Fruit fly (Drosophila melanogaster) whole organism, embryonic: ENCODE results near the gene Prim2.

Source experiments
- Abd-B ChIP-seq: fragments of 200-800 bp; sonication (Bioruptor generic); optimal IDR thresholded peaks from 2 replicates; lab custom pipeline; 2018; ENCODE audit warnings: missing biosample characterization, mild to moderate bottlenecking, missing genetic modification characterization, moderate library complexity
- Blimp-1 ChIP-seq: fragments of 200-800 bp; sonication (Bioruptor generic); optimal IDR thresholded peaks from 3 replicates; lab custom pipeline; 2018; ENCODE audit warnings: missing biosample characterization, missing genetic modification characterization, mild to moderate bottlenecking, moderate library complexity, missing genetic modification reagents
- CG11085 ChIP-seq: fragments of 200-800 bp; sonication (Bioruptor generic); IDR thresholded peaks from 2 replicates; pipeline ENCODE4 v1.3.6; 2022; ENCODE audit warnings: missing biosample characterization, missing genetic modification characterization
- CG11456 ChIP-seq: fragments of 200-800 bp; sonication (Bioruptor generic); IDR thresholded peaks from 3 replicates; pipeline ENCODE4 v1.3.6; 2022; ENCODE audit warnings: missing biosample characterization, missing genetic modification characterization
- CG11560 ChIP-seq: fragments of 200-800 bp; sonication (Bioruptor generic); IDR thresholded peaks from 3 replicates; pipeline ENCODE4 v1.3.6; 2022; ENCODE audit warnings: missing biosample characterization, missing genetic modification characterization
- CG1233 ChIP-seq: fragments of 200-800 bp; sonication (Bioruptor generic); optimal IDR thresholded peaks from 4 replicates; lab custom pipeline; 2018; ENCODE audit warnings: missing biosample characterization, mild to moderate bottlenecking, missing genetic modification characterization
- CG13424 ChIP-seq: fragments of 200-800 bp; sonication (Bioruptor generic); optimal IDR thresholded peaks from 2 replicates; lab custom pipeline; 2019; ENCODE audit warnings: missing biosample characterization, mild to moderate bottlenecking, missing genetic modification characterization, moderate library complexity
- CG13775 ChIP-seq: fragments of 200-800 bp; sonication (Bioruptor generic); optimal IDR thresholded peaks from 3 replicates; lab custom pipeline; 2017; ENCODE audit warnings: missing biosample characterization, mild to moderate bottlenecking, missing genetic modification characterization
- CG14710 ChIP-seq: fragments of 200-800 bp; sonication (Bioruptor generic); optimal IDR thresholded peaks from 3 replicates; lab custom pipeline; 2019; ENCODE audit warnings: missing biosample characterization, mild to moderate bottlenecking, missing genetic modification characterization, moderate library complexity
- CG15479 ChIP-seq: fragments of 200-800 bp; sonication (Bioruptor generic); optimal IDR thresholded peaks from 3 replicates; lab custom pipeline; 2019; ENCODE audit warnings: missing biosample characterization, mild to moderate bottlenecking, missing genetic modification characterization, moderate library complexity
- CG15696 ChIP-seq: fragments of 200-800 bp; sonication (Bioruptor generic); optimal IDR thresholded peaks from 2 replicates; lab custom pipeline; 2019; ENCODE audit warnings: missing biosample characterization, mild to moderate bottlenecking, missing genetic modification characterization, moderate library complexity
- CG16815 ChIP-seq: fragments of 200-800 bp; sonication (Bioruptor generic); optimal IDR thresholded peaks from 3 replicates; lab custom pipeline; 2017; ENCODE audit warnings: missing biosample characterization, mild to moderate bottlenecking, missing genetic modification characterization
- CG17385 ChIP-seq: fragments of 200-800 bp; sonication (Bioruptor generic); optimal IDR thresholded peaks from 3 replicates; lab custom pipeline; 2018; ENCODE audit warnings: missing biosample characterization, mild to moderate bottlenecking, missing genetic modification characterization
- CG18764 ChIP-seq: fragments of 200-800 bp; sonication (Bioruptor generic); optimal IDR thresholded peaks from 3 replicates; lab custom pipeline; 2016; ENCODE audit warnings: missing biosample characterization, missing genetic modification characterization
- CG2199 ChIP-seq: fragments of 200-800 bp; sonication (Bioruptor generic); IDR thresholded peaks from 3 replicates; pipeline ENCODE4 v1.3.6; 2022; ENCODE audit warnings: missing biosample characterization, missing genetic modification characterization
- CG3065 ChIP-seq: fragments of 200-800 bp; sonication (Bioruptor generic); optimal IDR thresholded peaks from 2 replicates; lab custom pipeline; 2016; ENCODE audit warnings: missing biosample characterization, missing genetic modification characterization
- CG32767 ChIP-seq: fragments of 200-800 bp; sonication (Bioruptor generic); IDR thresholded peaks from 2 replicates; pipeline ENCODE4 v1.3.6; 2022; ENCODE audit warnings: missing biosample characterization, missing genetic modification characterization
- CG4617 ChIP-seq: fragments of 200-800 bp; sonication (Bioruptor generic); optimal IDR thresholded peaks from 3 replicates; lab custom pipeline; 2016; ENCODE audit warnings: missing biosample characterization, missing genetic modification characterization, borderline replicate concordance
- CG6175 ChIP-seq: fragments of 200-800 bp; sonication (Bioruptor generic); IDR thresholded peaks from 3 replicates; pipeline ENCODE4 v1.3.6; 2022; ENCODE audit warnings: missing biosample characterization, missing genetic modification characterization
- CG6813 ChIP-seq: fragments of 200-800 bp; sonication (Bioruptor generic); optimal IDR thresholded peaks from 2 replicates; lab custom pipeline; 2017; ENCODE audit warnings: missing biosample characterization, missing genetic modification characterization, mild to moderate bottlenecking, moderate library complexity, missing genetic modification reagents
- CG7987 ChIP-seq: fragments of 200-800 bp; sonication (Bioruptor generic); optimal IDR thresholded peaks from 2 replicates; lab custom pipeline; 2018; ENCODE audit warnings: missing biosample characterization, mild to moderate bottlenecking, missing genetic modification characterization, moderate library complexity
- D ChIP-seq, 2 experiments: fragments of 200-800 bp in 1 of 2; fragments of >200 bp in 1 of 2; sonication (Bioruptor generic) in 1 of 2; optimal IDR thresholded peaks; 2 replicates in 1 of 2; 3 replicates in 1 of 2; lab custom pipeline; 2017; ENCODE audit warnings: mild to moderate bottlenecking in 1 of 2, missing biosample characterization in 1 of 2, missing genetic modification characterization in 1 of 2, missing genetic modification reagents in 1 of 2
- Ets65A ChIP-seq: fragments of 200-800 bp; sonication (Bioruptor generic); peaks from one replicate; lab custom pipeline; 2016; ENCODE audit warnings: missing biosample characterization, missing genetic modification characterization
- Gug ChIP-seq: fragments of 200-800 bp; sonication (Bioruptor generic); IDR thresholded peaks from 4 replicates; pipeline ENCODE4 v1.3.6; 2022; ENCODE audit warnings: missing biosample characterization, missing genetic modification characterization
- HLH54F ChIP-seq: fragments of 200-800 bp; sonication (Bioruptor generic); optimal IDR thresholded peaks from 3 replicates; lab custom pipeline; 2016; ENCODE audit warnings: missing biosample characterization, missing genetic modification characterization
- HLHmδ ChIP-seq: fragments of 200-800 bp; sonication (Bioruptor generic); optimal IDR thresholded peaks from 2 replicates; lab custom pipeline; 2018; ENCODE audit warnings: missing biosample characterization, mild to moderate bottlenecking, missing genetic modification characterization, moderate library complexity
- Med ChIP-seq: fragments of 200-800 bp; sonication (Bioruptor generic); peaks from one replicate; lab custom pipeline; 2016; ENCODE audit warnings: missing biosample characterization, missing genetic modification characterization, mild to moderate bottlenecking, inconsistent platforms, moderate library complexity
- Neu2 ChIP-seq: fragments of 200-800 bp; sonication (Bioruptor generic); optimal IDR thresholded peaks from 3 replicates; lab custom pipeline; 2016; ENCODE audit warnings: missing biosample characterization, missing genetic modification characterization, borderline replicate concordance
- Sry-δ ChIP-seq: fragments of 200-800 bp; sonication (Bioruptor generic); optimal IDR thresholded peaks from 2 replicates; lab custom pipeline; 2016; ENCODE audit warnings: missing biosample characterization, missing genetic modification characterization
- YL-1 ChIP-seq: fragments of 200-800 bp; sonication (Bioruptor generic); optimal IDR thresholded peaks from 3 replicates; lab custom pipeline; 2017; ENCODE audit warnings: missing biosample characterization, mild to moderate bottlenecking, missing genetic modification characterization
- abd-A ChIP-seq: fragments of 200-800 bp; sonication (Bioruptor generic); optimal IDR thresholded peaks from 3 replicates; lab custom pipeline; 2019; ENCODE audit warnings: missing biosample characterization, mild to moderate bottlenecking, missing genetic modification characterization, moderate library complexity
- ac ChIP-seq: fragments of 200-800 bp; sonication (Bioruptor generic); optimal IDR thresholded peaks from 3 replicates; lab custom pipeline; 2017; ENCODE audit warnings: missing biosample characterization, mild to moderate bottlenecking, missing genetic modification characterization
- ci ChIP-seq: fragments of 200-800 bp; sonication (Bioruptor generic); IDR thresholded peaks from 3 replicates; pipeline ENCODE4 v1.3.6; 2022; ENCODE audit warnings: missing biosample characterization, missing genetic modification characterization
- croc ChIP-seq: fragments of 200-800 bp; sonication (Bioruptor generic); conservative IDR thresholded peaks from 3 replicates; pipeline ENCODE4 v1.3.6; 2022; ENCODE audit warnings: missing biosample characterization, missing genetic modification characterization
- crp ChIP-seq, 2 experiments: fragments of 200-800 bp; sonication (Bioruptor generic); optimal IDR thresholded peaks; 2 replicates in 1 of 2; 3 replicates in 1 of 2; lab custom pipeline; 2017; ENCODE audit warnings: missing biosample characterization in 2 of 2, missing genetic modification characterization in 2 of 2, mild to moderate bottlenecking in 1 of 2, moderate library complexity in 1 of 2
- dpn ChIP-seq, 2 experiments: fragments of 200-800 bp; sonication (Bioruptor generic); optimal IDR thresholded peaks; 3 replicates each; lab custom pipeline; 2016; ENCODE audit warnings: missing biosample characterization in 2 of 2, missing genetic modification characterization in 2 of 2
- fd102C ChIP-seq: fragments of 200-800 bp; sonication (Bioruptor generic); optimal IDR thresholded peaks from 2 replicates; lab custom pipeline; 2018; ENCODE audit warnings: missing biosample characterization, mild to moderate bottlenecking, missing genetic modification characterization, moderate library complexity
- jumu ChIP-seq: fragments of 200-800 bp; sonication (Bioruptor generic); optimal IDR thresholded peaks from 3 replicates; lab custom pipeline; 2016; ENCODE audit warnings: missing biosample characterization, missing genetic modification characterization
- ken ChIP-seq: fragments of 200-800 bp; sonication (Bioruptor generic); IDR thresholded peaks from 3 replicates; pipeline ENCODE4 v1.3.6; 2022; ENCODE audit warnings: missing biosample characterization, missing genetic modification characterization
- maf-S ChIP-seq: fragments of 200-800 bp; sonication (Bioruptor generic); optimal IDR thresholded peaks from 2 replicates; lab custom pipeline; 2016; ENCODE audit warnings: missing biosample characterization, missing genetic modification characterization
- pros ChIP-seq: fragments of 200-800 bp; sonication (Bioruptor generic); optimal IDR thresholded peaks from 3 replicates; lab custom pipeline; 2019; ENCODE audit warnings: missing biosample characterization, mild to moderate bottlenecking, missing genetic modification characterization, moderate library complexity
- pum ChIP-seq: fragments of 200-800 bp; sonication (Bioruptor generic); optimal IDR thresholded peaks from 2 replicates; lab custom pipeline; 2016; ENCODE audit warnings: missing biosample characterization, missing genetic modification characterization
- sr ChIP-seq: fragments of 200-800 bp; sonication (Bioruptor generic); IDR thresholded peaks from 3 replicates; pipeline ENCODE4 v1.3.6; 2022; ENCODE audit warnings: missing biosample characterization, missing genetic modification characterization
- twi ChIP-seq: fragments of 200-800 bp; optimal IDR thresholded peaks from 2 replicates; lab custom pipeline; 2019; ENCODE audit warnings: missing biosample characterization, mild to moderate bottlenecking, missing genetic modification characterization, moderate library complexity
- usp ChIP-seq: fragments of >200 bp; optimal IDR thresholded peaks from 2 replicates; lab custom pipeline; 2017; ENCODE audit warnings: missing biosample characterization, missing genetic modification characterization
- zen ChIP-seq: fragments of 200-800 bp; sonication (Bioruptor generic); optimal IDR thresholded peaks from 3 replicates; lab custom pipeline; 2018; ENCODE audit warnings: missing biosample characterization, mild to moderate bottlenecking, missing genetic modification characterization, moderate library complexity
- zfh1 ChIP-seq: fragments of 200-800 bp; sonication (Bioruptor generic); IDR thresholded peaks from 3 replicates; pipeline ENCODE4 v1.3.6; 2022; ENCODE audit warnings: missing biosample characterization, missing genetic modification characterization

Gene Prim2

DNA sequence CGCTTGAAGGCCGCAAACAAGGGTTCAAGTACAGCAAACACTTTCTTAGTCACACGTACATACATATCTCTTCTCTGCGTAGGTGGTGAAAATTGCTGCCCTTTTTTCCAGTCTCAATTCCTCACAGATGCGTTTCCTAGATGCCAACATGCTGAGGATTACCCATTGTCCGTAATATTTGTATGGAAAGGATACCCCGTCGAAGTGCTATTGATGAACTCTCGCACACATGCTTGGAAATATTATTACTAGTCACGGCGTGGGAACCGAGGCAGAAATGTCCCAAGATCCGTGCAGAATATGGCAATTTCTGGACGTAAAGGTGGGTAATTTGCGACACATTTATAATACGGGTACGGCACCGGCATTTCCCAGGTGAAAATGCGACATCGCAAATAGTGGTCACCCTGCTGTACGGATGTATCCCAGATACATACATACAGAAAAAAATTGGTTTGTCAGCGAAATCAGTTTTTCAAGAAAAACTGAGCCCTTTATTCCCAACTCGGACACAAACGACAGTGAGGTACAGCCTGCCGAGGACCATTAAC, 44.0 kb upstream of the Prim2 start (continued):
- TF ChIP-seq CG7987 (GFP tag; lab: Kevin White, UChicago) (no peak), zen (peak; percentile 47), sr (GFP tag; lab: Robert Waterston, UW) (no peak), zfh1 (no peak), CG15696 (tag; lab: Kevin White, UChicago) (no peak), croc (GFP tag; lab: Robert Waterston, UW) (no peak), Gug (GFP tag; lab: Robert Waterston, UW) (no peak), D (optimal IDR thresholded peaks at IDR 0.05; lab: Kevin White, UChicago) (peak; percentile 82), D (GFP tag; optimal IDR thresholded peaks at IDR 0.05; lab: Kevin White, UChicago) (no peak), ac (GFP tag; lab: Kevin White, UChicago) (peak; percentile 13), CG18764 (no peak), Ets65A (GFP tag; lab: Kevin White, UChicago) (no peak), jumu (no peak), twi (tag; lab: Kevin White, UChicago) (peak; percentile 92), CG1233 (no peak), Abd-B (no peak), CG11456 (GFP tag; lab: Robert Waterston, UW) (no peak), CG2199 (GFP tag; lab: Robert Waterston, UW) (peak; percentile 19; the same call in 1 of the 3 replicates), CG32767 (0 out of 2 replicates have a peak, but pooled peaks have one; percentile 15), dpn (GFP tag; optimal IDR thresholded peaks at IDR 0.05; lab: Kevin White, UChicago) (no peak), CG17385 (GFP tag; lab: Kevin White, UChicago) (no peak), HLH54F (GFP tag; lab: Kevin White, UChicago) (no peak), pum (no peak), CG13424 (tag; lab: Kevin White, UChicago) (no peak), YL-1 (GFP tag; lab: Kevin White, UChicago) (no peak), abd-A (tag; lab: Kevin White, UChicago) (no peak), usp (GFP tag; lab: Kevin White, UChicago) (no peak), pros (peak; percentile 44), CG6175 (GFP tag; lab: Robert Waterston, UW) (no peak), CG11085 (no peak), CG13775 (GFP tag; lab: Kevin White, UChicago) (no peak), CG16815 (GFP tag; lab: Kevin White, UChicago) (no peak), crp (GFP tag; optimal IDR thresholded peaks at IDR 0.05; lab: Kevin White, UChicago) (no peak), Neu2 (GFP tag; lab: Kevin White, UChicago) (peak; percentile 53)

- no peak for TF ChIP-seq CG4617
- peak; percentile 93 for TF ChIP-seq Blimp-1 (GFP tag; lab: Kevin White, UChicago)
- no peak for TF ChIP-seq CG11085
- no peak for TF ChIP-seq CG6813 (GFP tag; lab: Kevin White, UChicago)
- peak; percentile 20 for TF ChIP-seq Med (GFP tag; lab: Kevin White, UChicago)
- TF ChIP-seq CG3065 (GFP tag; lab: Kevin White, UChicago): no peak
- no peak for TF ChIP-seq Sry-δ
- TF ChIP-seq CG14710 (tag; lab: Kevin White, UChicago): no peak
- peak; percentile 9; the same call in 1 of the 3 replicates for TF ChIP-seq ci (GFP tag; lab: Robert Waterston, UW)
- TF ChIP-seq fd102C (GFP tag; lab: Kevin White, UChicago): no peak
- TF ChIP-seq maf-S (GFP tag; lab: Kevin White, UChicago): no peak
- peak; percentile 5 for TF ChIP-seq HLHmδ (GFP tag; lab: Kevin White, UChicago)
- TF ChIP-seq ken (GFP tag; lab: Robert Waterston, UW): 0 out of 3 replicates have a peak, but pooled peaks have one; percentile 22
- TF ChIP-seq CG15479 (GFP tag; lab: Kevin White, UChicago): peak; percentile 21
- peak; percentile 69; the same call in 1 of the 3 replicates for TF ChIP-seq CG2199 (GFP tag; lab: Robert Waterston, UW)
- no peak for TF ChIP-seq CG11560 (tag; lab: Robert Waterston, UW)
- TF ChIP-seq, all 482 proteins: peak for 7
Observed at dm6 chr3L:20404515-20404914, 43.1 kb upstream of the Prim2 start.
